Fruit fly (Drosophila melanogaster) whole organism, embryonic: ENCODE data around the gene CG43322.

Experiments
- Awh ChIP-seq: fragments of 200-800 bp; sonication (Bioruptor generic); IDR thresholded peaks from 2 replicates; pipeline ENCODE4, ENCODE4 v1.3.6; 2022; ENCODE audit warnings: missing biosample characterization, missing genetic modification characterization
- CG10274 ChIP-seq: fragments of 200-800 bp; sonication (Bioruptor generic); optimal IDR thresholded peaks from 3 replicates; lab custom pipeline; 2017; ENCODE audit warnings: missing biosample characterization, mild to moderate bottlenecking, missing genetic modification characterization
- CG10366 ChIP-seq: fragments of 200-800 bp; sonication (Bioruptor generic); IDR thresholded peaks from 2 replicates; pipeline ENCODE4 v1.3.6; 2022; ENCODE audit warnings: missing biosample characterization, missing genetic modification characterization
- CG10543 ChIP-seq: fragments of 200-800 bp; sonication (Bioruptor generic); optimal IDR thresholded peaks from 3 replicates; lab custom pipeline; 2017; ENCODE audit warnings: missing biosample characterization, mild to moderate bottlenecking, missing genetic modification characterization, moderate library complexity
- CG11093 ChIP-seq: fragments of 200-800 bp; sonication (Bioruptor generic); IDR thresholded peaks from 3 replicates; pipeline ENCODE4 v1.3.6; 2022; ENCODE audit warnings: missing biosample characterization, missing genetic modification characterization
- CG11696 ChIP-seq: fragments of 200-800 bp; sonication (Bioruptor generic); IDR thresholded peaks from 2 replicates; pipeline ENCODE4 v1.3.6; 2022; ENCODE audit warnings: missing biosample characterization, missing genetic modification characterization
- CG12659 ChIP-seq: fragments of 200-800 bp; sonication (Bioruptor generic); optimal IDR thresholded peaks from 3 replicates; lab custom pipeline; 2017; ENCODE audit warnings: mild to moderate bottlenecking, missing biosample characterization, missing genetic modification reagents, missing genetic modification characterization
- CG13775 ChIP-seq: fragments of 200-800 bp; sonication (Bioruptor generic); optimal IDR thresholded peaks from 3 replicates; lab custom pipeline; 2017; ENCODE audit warnings: missing biosample characterization, mild to moderate bottlenecking, missing genetic modification characterization
- CG14050 ChIP-seq: fragments of 200-800 bp; sonication (Bioruptor generic); IDR thresholded peaks from 3 replicates; pipeline ENCODE4 v1.3.6; 2022; ENCODE audit warnings: missing biosample characterization, missing genetic modification characterization
- CG14667 ChIP-seq: fragments of 200-800 bp; sonication (Bioruptor generic); IDR thresholded peaks from 2 replicates; pipeline ENCODE4 v1.3.6; 2022; ENCODE audit warnings: missing biosample characterization, missing genetic modification characterization
- CG15011 ChIP-seq: fragments of 200-800 bp; sonication (Bioruptor generic); optimal IDR thresholded peaks from 3 replicates; lab custom pipeline; 2018; ENCODE audit warnings: missing biosample characterization, mild to moderate bottlenecking, missing genetic modification characterization
- CG17359 ChIP-seq: fragments of 200-800 bp; sonication (Bioruptor generic); optimal IDR thresholded peaks from 3 replicates; lab custom pipeline; 2018; ENCODE audit warnings: missing biosample characterization, mild to moderate bottlenecking, missing genetic modification characterization, moderate library complexity
- CG17802 ChIP-seq: fragments of 200-800 bp; sonication (Bioruptor generic); optimal IDR thresholded peaks from 2 replicates; lab custom pipeline; 2018; ENCODE audit warnings: missing biosample characterization, mild to moderate bottlenecking, missing genetic modification characterization, moderate library complexity
- CG30403 ChIP-seq: fragments of 200-800 bp; sonication (Bioruptor generic); optimal IDR thresholded peaks from 3 replicates; lab custom pipeline; 2016; ENCODE audit warnings: missing biosample characterization, missing genetic modification characterization
- CG4360 ChIP-seq: fragments of 200-800 bp; sonication (Bioruptor generic); IDR thresholded peaks from 2 replicates; pipeline ENCODE4 v1.3.6; 2022; ENCODE audit warnings: missing biosample characterization, missing genetic modification characterization
- CG6689 ChIP-seq: fragments of 200-800 bp; sonication (Bioruptor generic); IDR thresholded peaks from 2 replicates; pipeline ENCODE4 v1.3.6; 2022; ENCODE audit warnings: missing biosample characterization, missing genetic modification characterization
- CG7786 ChIP-seq: fragments of 200-800 bp; sonication (Bioruptor generic); optimal IDR thresholded peaks from 2 replicates; lab custom pipeline; 2016; ENCODE audit warnings: missing biosample characterization, missing genetic modification characterization
- CG8478 ChIP-seq: fragments of >200 bp; optimal IDR thresholded peaks from 2 replicates; lab custom pipeline; 2018
- Dek ChIP-seq: fragments of 200-800 bp; sonication (Bioruptor generic); optimal IDR thresholded peaks from 3 replicates; lab custom pipeline; 2019; ENCODE audit warnings: missing biosample characterization, mild to moderate bottlenecking, missing genetic modification characterization, moderate library complexity
- ERR ChIP-seq: fragments of 200-800 bp; sonication (Bioruptor generic); optimal IDR thresholded peaks from 2 replicates; lab custom pipeline; 2016; ENCODE audit warnings: missing biosample characterization, missing genetic modification characterization
- Fer1 ChIP-seq: fragments of 200-800 bp; sonication (Bioruptor generic); optimal IDR thresholded peaks from 2 replicates; lab custom pipeline; 2017; ENCODE audit warnings: missing biosample characterization, mild to moderate bottlenecking, missing genetic modification characterization
- Hey ChIP-seq: fragments of 200-800 bp; sonication (Bioruptor generic); optimal IDR thresholded peaks from 3 replicates; lab custom pipeline; 2018; ENCODE audit warnings: missing biosample characterization, mild to moderate bottlenecking, missing genetic modification characterization
- Hr78 ChIP-seq, 2 experiments: fragments of 200-800 bp in 1 of 2; fragments of >200 bp in 1 of 2; sonication (Bioruptor generic) in 1 of 2; optimal IDR thresholded peaks; 2 replicates each; lab custom pipeline; 2017 to 2019; ENCODE audit warnings: missing biosample characterization in 2 of 2, missing genetic modification characterization in 2 of 2, mild to moderate bottlenecking in 1 of 2, moderate library complexity in 1 of 2
- Lhr ChIP-seq: fragments of 200-800 bp; sonication (Bioruptor generic); optimal IDR thresholded peaks from 3 replicates; lab custom pipeline; 2017; ENCODE audit warnings: mild to moderate bottlenecking, missing biosample characterization, missing genetic modification reagents, missing genetic modification characterization
- MBD-R2 ChIP-seq: fragments of 200-800 bp; sonication (Bioruptor generic); IDR thresholded peaks from 2 replicates; pipeline ENCODE4 v1.3.6; 2022; ENCODE audit warnings: missing biosample characterization, missing genetic modification characterization
- Med ChIP-seq: fragments of 200-800 bp; sonication (Bioruptor generic); peaks from one replicate; lab custom pipeline; 2016; ENCODE audit warnings: missing biosample characterization, missing genetic modification characterization, mild to moderate bottlenecking, inconsistent platforms, moderate library complexity
- NC2α ChIP-seq: fragments of 200-800 bp; sonication (Bioruptor generic); optimal IDR thresholded peaks from 2 replicates; lab custom pipeline; 2016; ENCODE audit warnings: missing biosample characterization, missing genetic modification characterization
- NfI ChIP-seq: fragments of 200-800 bp; sonication (Bioruptor generic); optimal IDR thresholded peaks from 3 replicates; lab custom pipeline; 2018; ENCODE audit warnings: missing biosample characterization, mild to moderate bottlenecking, missing genetic modification characterization, moderate library complexity
- Oaz ChIP-seq: fragments of 200-800 bp; sonication (Bioruptor generic); IDR thresholded peaks from 2 replicates; pipeline ENCODE4 v1.3.6; 2022; ENCODE audit warnings: missing biosample characterization, missing genetic modification characterization
- Sox102F ChIP-seq: fragments of 200-800 bp; sonication (Bioruptor generic); optimal IDR thresholded peaks from 2 replicates; lab custom pipeline; 2018; ENCODE audit warnings: missing biosample characterization, mild to moderate bottlenecking, missing genetic modification characterization, moderate library complexity
- ab ChIP-seq: fragments of 200-800 bp; sonication (Bioruptor generic); optimal IDR thresholded peaks from 2 replicates; lab custom pipeline; 2016; ENCODE audit warnings: missing biosample characterization, missing genetic modification characterization
- btn ChIP-seq: fragments of 200-800 bp; sonication (Bioruptor generic); optimal IDR thresholded peaks from 2 replicates; lab custom pipeline; 2016; ENCODE audit warnings: missing biosample characterization, missing genetic modification characterization
- disco-r ChIP-seq: fragments of 200-800 bp; sonication (Bioruptor generic); optimal IDR thresholded peaks from 2 replicates; lab custom pipeline; 2016; ENCODE audit warnings: missing biosample characterization, missing genetic modification characterization
- dm ChIP-seq: fragments of 200-800 bp; sonication (Bioruptor generic); optimal IDR thresholded peaks from 3 replicates; lab custom pipeline; 2016; ENCODE audit warnings: missing biosample characterization, missing genetic modification characterization
- eve ChIP-seq, 2 experiments: fragments of >200 bp; optimal IDR thresholded peaks; 2 replicates each; lab custom pipeline; 2017; ENCODE audit warnings: missing biosample characterization in 2 of 2, missing genetic modification characterization in 2 of 2
- fd64A ChIP-seq: fragments of 200-800 bp; sonication (Bioruptor generic); optimal IDR thresholded peaks from 3 replicates; lab custom pipeline; 2018; ENCODE audit warnings: missing biosample characterization, mild to moderate bottlenecking, missing genetic modification characterization
- grn ChIP-seq: fragments of 200-800 bp; sonication (Bioruptor generic); optimal IDR thresholded peaks from 3 replicates; lab custom pipeline; 2017; ENCODE audit warnings: missing biosample characterization, missing genetic modification characterization
- lbe ChIP-seq: fragments of 200-800 bp; sonication (Bioruptor generic); optimal IDR thresholded peaks from 2 replicates; lab custom pipeline; 2016; ENCODE audit warnings: missing biosample characterization, mild to moderate bottlenecking, missing genetic modification characterization
- luna ChIP-seq: fragments of 200-800 bp; sonication (Bioruptor generic); optimal IDR thresholded peaks from 2 replicates; lab custom pipeline; 2016; ENCODE audit warnings: missing biosample characterization, missing genetic modification characterization
- nom ChIP-seq: fragments of 200-800 bp; sonication (Bioruptor generic); optimal IDR thresholded peaks from 2 replicates; lab custom pipeline; 2017; ENCODE audit warnings: missing biosample characterization, missing genetic modification characterization, mild to moderate bottlenecking, moderate library complexity, missing genetic modification reagents
- odd ChIP-seq: fragments of 200-800 bp; sonication (Bioruptor generic); optimal IDR thresholded peaks from 2 replicates; lab custom pipeline; 2017; ENCODE audit warnings: missing biosample characterization, mild to moderate bottlenecking, missing genetic modification characterization
- p53 ChIP-seq: fragments of 200-800 bp; sonication (Bioruptor generic); optimal IDR thresholded peaks from 2 replicates; lab custom pipeline; 2016; ENCODE audit warnings: missing biosample characterization, missing genetic modification characterization
- pfk ChIP-seq: fragments of 200-800 bp; sonication (Bioruptor generic); optimal IDR thresholded peaks from 2 replicates; lab custom pipeline; 2018; ENCODE audit warnings: missing biosample characterization, mild to moderate bottlenecking, missing genetic modification characterization, moderate library complexity
- psq ChIP-seq: fragments of 200-800 bp; sonication (Bioruptor generic); optimal IDR thresholded peaks from 2 replicates; lab custom pipeline; 2017; ENCODE audit warnings: missing biosample characterization, missing genetic modification characterization
- sd ChIP-seq: fragments of 200-800 bp; sonication (Bioruptor generic); optimal IDR thresholded peaks from 3 replicates; lab custom pipeline; 2018; ENCODE audit warnings: missing biosample characterization, mild to moderate bottlenecking, missing genetic modification characterization, moderate library complexity
- sima ChIP-seq: fragments of 200-800 bp; sonication (Bioruptor generic); optimal IDR thresholded peaks from 2 replicates; lab custom pipeline; 2016; ENCODE audit warnings: missing biosample characterization, missing genetic modification characterization
- sr ChIP-seq: fragments of 200-800 bp; sonication (Bioruptor generic); IDR thresholded peaks from 3 replicates; pipeline ENCODE4 v1.3.6; 2022; ENCODE audit warnings: missing biosample characterization, missing genetic modification characterization
- sug ChIP-seq: fragments of 200-800 bp; optimal IDR thresholded peaks from 2 replicates; lab custom pipeline; 2019; ENCODE audit warnings: missing biosample characterization, mild to moderate bottlenecking, missing genetic modification characterization, moderate library complexity
- tap ChIP-seq: fragments of 200-800 bp; optimal IDR thresholded peaks from 3 replicates; lab custom pipeline; 2019; ENCODE audit warnings: missing biosample characterization, mild to moderate bottlenecking, missing genetic modification characterization, moderate library complexity
- tll ChIP-seq, 2 experiments: fragments of 200-800 bp in 1 of 2; fragments of >200 bp in 1 of 2; sonication (Bioruptor generic) in 1 of 2; optimal IDR thresholded peaks; 2 replicates each; lab custom pipeline; 2017 to 2019; ENCODE audit warnings: missing biosample characterization in 2 of 2, missing genetic modification characterization in 2 of 2, mild to moderate bottlenecking in 1 of 2, moderate library complexity in 1 of 2
- tx ChIP-seq: fragments of 200-800 bp; sonication (Bioruptor generic); optimal IDR thresholded peaks from 2 replicates; lab custom pipeline; 2016; ENCODE audit warnings: missing biosample characterization, missing genetic modification characterization
- unpg ChIP-seq: fragments of 200-800 bp; sonication (Bioruptor generic); optimal IDR thresholded peaks from 3 replicates; lab custom pipeline; 2018; ENCODE audit warnings: missing biosample characterization, mild to moderate bottlenecking, missing genetic modification characterization, moderate library complexity

CG43322 gene

DNA sequence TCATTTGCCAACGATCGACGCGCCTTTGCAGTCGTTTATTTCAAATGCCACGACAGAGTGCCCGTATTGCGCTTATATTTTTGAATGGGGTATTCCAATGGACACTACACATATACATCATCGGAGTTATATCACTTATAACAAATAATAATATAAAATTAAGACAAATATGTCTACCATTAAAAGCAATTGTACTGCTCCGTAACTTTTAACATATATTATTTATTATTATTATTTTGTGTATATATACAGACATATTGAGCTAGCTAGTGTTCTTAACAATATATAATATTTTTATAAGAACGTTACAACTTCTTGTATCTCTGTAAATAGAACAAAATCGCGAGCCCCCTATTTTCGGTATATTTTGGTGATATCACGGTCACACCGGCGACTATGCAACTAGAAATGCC, 49.2 kb upstream of the CG43322 start, which contains the start of the genes sip2 and Coprox (continued):
- TF ChIP-seq CG13775 (GFP tag; lab: Kevin White, UChicago) = peak; percentile 68
- 0 out of 2 replicates have a peak, but pooled peaks have one; percentile 14 for TF ChIP-seq CG14667 (GFP tag; lab: Robert Waterston, UW)
- peak; percentile 68 for TF ChIP-seq CG10543
- no peak for TF ChIP-seq dm (GFP tag; lab: Kevin White, UChicago)
- TF ChIP-seq NfI (GFP tag; lab: Kevin White, UChicago) = peak; percentile 18
- TF ChIP-seq Hey = no peak
- TF ChIP-seq CG6689 = peak; percentile 69
- TF ChIP-seq CG30403 (GFP tag; lab: Kevin White, UChicago) = peak; percentile 71
- TF ChIP-seq Med (GFP tag; lab: Kevin White, UChicago) = peak; percentile 49
- no peak for TF ChIP-seq Sox102F (GFP tag; lab: Kevin White, UChicago)
- peak; percentile 78 for TF ChIP-seq sug
- no peak for TF ChIP-seq ab (GFP tag; lab: Kevin White, UChicago)
- TF ChIP-seq Fer1 (GFP tag; lab: Kevin White, UChicago) = peak; percentile 68
- TF ChIP-seq p53 (GFP tag; lab: Kevin White, UChicago) = no peak
- peak; percentile 21 for TF ChIP-seq nom (GFP tag; lab: Kevin White, UChicago)
- no peak for TF ChIP-seq sr
- TF ChIP-seq sd (tag; lab: Kevin White, UChicago) = no peak
- TF ChIP-seq CG8478 (lab: Kevin White, UChicago) = no peak
- peak; percentile 75 for TF ChIP-seq CG12659 (GFP tag; lab: Kevin White, UChicago)
- TF ChIP-seq pfk = no peak
- no peak for TF ChIP-seq grn (GFP tag; lab: Kevin White, UChicago)
- peak; percentile 68 for TF ChIP-seq CG17359 (tag; lab: Kevin White, UChicago)
- no peak for TF ChIP-seq CG14050 (GFP tag; lab: Robert Waterston, UW)
- TF ChIP-seq Dek (tag; lab: Kevin White, UChicago) = peak; percentile 74
- no peak for TF ChIP-seq Oaz (GFP tag; lab: Robert Waterston, UW)
- no peak for TF ChIP-seq odd
- TF ChIP-seq Lhr = peak; percentile 33
- TF ChIP-seq luna = no peak
- no peak for TF ChIP-seq tap (tag; lab: Kevin White, UChicago)
- TF ChIP-seq Awh (GFP tag; lab: Robert Waterston, UW) = peak; percentile 32; the same call in 1 of the 2 replicates
- TF ChIP-seq lbe (GFP tag; lab: Kevin White, UChicago) = peak; percentile 15
- no peak for TF ChIP-seq psq
- no peak for TF ChIP-seq CG15011
- TF ChIP-seq unpg (GFP tag; lab: Kevin White, UChicago) = peak; percentile 78
- TF ChIP-seq ERR (GFP tag; lab: Kevin White, UChicago) = no peak
- no peak for TF ChIP-seq tll (GFP tag; optimal IDR thresholded peaks at IDR 0.05; lab: Kevin White, UChicago)
- TF ChIP-seq CG7786 (GFP tag; lab: Kevin White, UChicago) = no peak
- TF ChIP-seq CG11093 = no peak
- TF ChIP-seq NC2α = no peak
- TF ChIP-seq btn = no peak
- no peak for TF ChIP-seq CG11696 (GFP tag; lab: Robert Waterston, UW)
- TF ChIP-seq CG10274 = no peak
- no peak for TF ChIP-seq sima
- peak in 1 of 2 experiments; percentile 70 for TF ChIP-seq Hr78 (GFP tag; optimal IDR thresholded peaks at IDR 0.05; lab: Kevin White, UChicago)
- peak; percentile 39; the same call in 1 of the 2 replicates for TF ChIP-seq CG10366
- no peak for TF ChIP-seq CG4360
- no peak; the same call in 1 of the 2 replicates for TF ChIP-seq MBD-R2
- peak; percentile 29 for TF ChIP-seq CG17802 (tag; lab: Kevin White, UChicago)
- TF ChIP-seq fd64A (GFP tag; lab: Kevin White, UChicago) = no peak
- no peak for TF ChIP-seq eve (GFP tag; optimal IDR thresholded peaks at IDR 0.05; lab: Kevin White, UChicago)
- no peak for TF ChIP-seq disco-r (GFP tag; lab: Kevin White, UChicago)
- no peak for TF ChIP-seq tx
